Worm (Caenorhabditis elegans): ENCODE data around the gene clec-21.

- TF ChIP-seq cnd-1 (tag; optimal IDR thresholded peaks at IDR 0.05), result peak; percentile 48
- no peak for TF ChIP-seq blmp-1 (tag; optimal IDR thresholded peaks at IDR 0.05)
- TF ChIP-seq unc-62 (GFP tag; optimal IDR thresholded peaks at IDR 0.05), result no peak
- no peak for TF ChIP-seq elt-1 (tag; optimal IDR thresholded peaks at IDR 0.05; ENCODE audit: borderline replicate concordance, insufficient read depth)
- no peak for TF ChIP-seq nhr-237 (tag; optimal IDR thresholded peaks at IDR 0.05)
Measured at ce11 chrII:1537321-1537720, 46.7 kb downstream of the clec-21 start, which contains the start of gene fbxb-42.
